Worm (Caenorhabditis elegans) whole organism, L1 larva: ENCODE measurements around the gene ZK616.65.
A peak's percentile ranks its signal among the peaks of the same experiment; 100 is the strongest.

Experiments used
- F16B12.6 ChIP-seq: fragments of 150-350 bp; optimal IDR thresholded peaks from 2 replicates; lab custom pipeline; 2014; ENCODE audit warnings: missing biosample characterization, missing genetic modification characterization
- aly-2 ChIP-seq: fragments of 150-350 bp; optimal IDR thresholded peaks from 2 replicates; lab custom pipeline; 2014; ENCODE audit warnings: missing biosample characterization, missing genetic modification characterization
- ama-1 ChIP-seq: fragments of 150-350 bp; optimal IDR thresholded peaks from 2 replicates; lab custom pipeline; 2014
- ceh-8 ChIP-seq: fragments of 200-800 bp; sonication (Bioruptor generic); optimal IDR thresholded peaks from 2 replicates; lab custom pipeline; 2018; ENCODE audit warnings: mild to moderate bottlenecking, missing genetic modification characterization, moderate library complexity, missing compliant biosample characterization
- ceh-82 ChIP-seq, 3 experiments: fragments of 150-350 bp in 1 of 3; sonication (generic microtip) in 2 of 3; optimal IDR thresholded peaks; 2 replicates each; lab custom pipeline; 2014 to 2017; ENCODE audit warnings: missing biosample characterization in 3 of 3, missing genetic modification characterization in 3 of 3
- ceh-88 ChIP-seq: fragments of 200-800 bp; sonication (Bioruptor generic); IDR thresholded peaks from 2 replicates; pipeline ENCODE4 v1.3.6; 2022; ENCODE audit warnings: missing genetic modification characterization, missing compliant biosample characterization
- ceh-90 ChIP-seq: sonication (generic microtip); optimal IDR thresholded peaks from 2 replicates; lab custom pipeline; 2016; ENCODE audit warnings: missing genetic modification characterization, missing compliant biosample characterization
- ces-1 ChIP-seq: fragments of 150-350 bp; optimal IDR thresholded peaks from 2 replicates; lab custom pipeline; 2014; ENCODE audit warnings: missing biosample characterization, missing genetic modification reagents, missing genetic modification characterization
- efl-1 ChIP-seq, 4 experiments: fragments of 150-350 bp; optimal IDR thresholded peaks in 3 of 4; peaks in 1 of 4; 1 replicate in 1 of 4; 2 replicates in 3 of 4; lab custom pipeline; 2014; ENCODE audit warnings: missing biosample characterization in 2 of 4, missing genetic modification characterization in 2 of 4, missing genetic modification reagents in 2 of 4
- efl-3 ChIP-seq: fragments of 200-800 bp; sonication (Bioruptor generic); optimal IDR thresholded peaks from 2 replicates; lab custom pipeline; 2018; ENCODE audit warnings: mild to moderate bottlenecking, missing genetic modification characterization, missing compliant biosample characterization
- egl-27 ChIP-seq, 2 experiments: fragments of 150-350 bp in 1 of 2; sonication (generic microtip); optimal IDR thresholded peaks; 3 replicates each; lab custom pipeline; 2017 to 2018; ENCODE audit warnings: missing biosample characterization in 2 of 2, missing genetic modification characterization in 2 of 2, missing genetic modification reagents in 2 of 2
- elt-2 ChIP-seq: sonication (generic microtip); optimal IDR thresholded peaks from 2 replicates; lab custom pipeline; 2016; ENCODE audit warnings: missing genetic modification characterization, mild to moderate bottlenecking, inconsistent platforms, missing compliant biosample characterization, missing genetic modification reagents
- ets-5 ChIP-seq: fragments of 200-800 bp; sonication (Bioruptor generic); IDR thresholded peaks from 2 replicates; pipeline ENCODE4 v1.3.6; 2022; ENCODE audit warnings: missing genetic modification characterization, missing compliant biosample characterization
- fkh-4 ChIP-seq: sonication (generic microtip); optimal IDR thresholded peaks from 2 replicates; lab custom pipeline; 2016; ENCODE audit warnings: missing compliant biosample characterization, missing genetic modification characterization, borderline replicate concordance
- fkh-8 ChIP-seq: sonication (generic microtip); optimal IDR thresholded peaks from 2 replicates; lab custom pipeline; 2016; ENCODE audit warnings: mild to moderate bottlenecking, missing genetic modification characterization, missing compliant biosample characterization
- fos-1 ChIP-seq: fragments of 150-350 bp; optimal IDR thresholded peaks from 2 replicates; lab custom pipeline; 2014; ENCODE audit warnings: missing biosample characterization, missing genetic modification characterization
- hlh-17 ChIP-seq: fragments of 200-800 bp; sonication (Bioruptor generic); optimal IDR thresholded peaks from 2 replicates; lab custom pipeline; 2018; ENCODE audit warnings: missing genetic modification characterization, mild to moderate bottlenecking, missing compliant biosample characterization, moderate library complexity, borderline replicate concordance
- lin-15B ChIP-seq: fragments of 150-350 bp; sonication (generic microtip); optimal IDR thresholded peaks from 3 replicates; lab custom pipeline; 2014; ENCODE audit warnings: missing biosample characterization, missing genetic modification characterization
- lin-35 ChIP-seq, 2 experiments: fragments of 150-350 bp; optimal IDR thresholded peaks; 2 replicates each; lab custom pipeline; 2014; ENCODE audit warnings: missing biosample characterization in 2 of 2, missing genetic modification characterization in 2 of 2, missing genetic modification reagents in 2 of 2
- lin-39 ChIP-seq: fragments of 150-350 bp; optimal IDR thresholded peaks from 2 replicates; lab custom pipeline; 2014; ENCODE audit warnings: missing biosample characterization, missing genetic modification reagents, missing genetic modification characterization
- mdl-1 ChIP-seq, 2 experiments: fragments of 150-350 bp; optimal IDR thresholded peaks; 2 replicates each; lab custom pipeline; 2014 to 2017; ENCODE audit warnings: missing biosample characterization in 2 of 2, missing genetic modification characterization in 2 of 2, inconsistent platforms in 1 of 2
- mef-2 ChIP-seq: fragments of 150-350 bp; optimal IDR thresholded peaks from 2 replicates; lab custom pipeline; 2014; ENCODE audit warnings: missing biosample characterization, missing genetic modification characterization
- mep-1 ChIP-seq: fragments of 150-350 bp; optimal IDR thresholded peaks from 2 replicates; lab custom pipeline; 2014; ENCODE audit warnings: missing biosample characterization, missing genetic modification characterization
- nhr-19 ChIP-seq: fragments of 200-800 bp; sonication (Bioruptor generic); conservative IDR thresholded peaks from 2 replicates; pipeline ENCODE4 v1.3.6; 2022; ENCODE audit warnings: missing genetic modification characterization, missing compliant biosample characterization
- nhr-237 ChIP-seq: fragments of 150-350 bp; optimal IDR thresholded peaks from 2 replicates; lab custom pipeline; 2014; ENCODE audit warnings: missing biosample characterization, missing genetic modification characterization
- nhr-47 ChIP-seq: sonication (generic microtip); optimal IDR thresholded peaks from 2 replicates; lab custom pipeline; 2016; ENCODE audit warnings: mild to moderate bottlenecking, missing genetic modification characterization, moderate library complexity, missing compliant biosample characterization
- nhr-71 ChIP-seq: sonication (generic microtip); optimal IDR thresholded peaks from 2 replicates; lab custom pipeline; 2016; ENCODE audit warnings: mild to moderate bottlenecking, missing genetic modification characterization, moderate library complexity, missing compliant biosample characterization
- nhr-84 ChIP-seq: sonication (generic microtip); optimal IDR thresholded peaks from 2 replicates; lab custom pipeline; 2017; ENCODE audit warnings: missing biosample characterization, missing genetic modification characterization
- pag-3 ChIP-seq: sonication (generic microtip); optimal IDR thresholded peaks from 2 replicates; lab custom pipeline; 2017; ENCODE audit warnings: missing genetic modification characterization, mild to moderate bottlenecking, missing compliant biosample characterization, antibody characterized with exemption, borderline replicate concordance; ENCODE audit not compliant: insufficient read depth
- pax-3 ChIP-seq: fragments of 200-800 bp; sonication (Bioruptor generic); optimal IDR thresholded peaks from 2 replicates; lab custom pipeline; 2018; ENCODE audit warnings: mild to moderate bottlenecking, missing genetic modification characterization, moderate library complexity, missing compliant biosample characterization
- skn-1 ChIP-seq: fragments of 150-350 bp; optimal IDR thresholded peaks from 2 replicates; lab custom pipeline; 2014; ENCODE audit warnings: missing biosample characterization, missing genetic modification characterization
- snpc-4 ChIP-seq: fragments of 150-350 bp; optimal IDR thresholded peaks from 2 replicates; lab custom pipeline; 2014; ENCODE audit warnings: missing biosample characterization, missing genetic modification characterization
- sptf-1 ChIP-seq: fragments of 150-350 bp; optimal IDR thresholded peaks from 2 replicates; lab custom pipeline; 2014; ENCODE audit warnings: missing biosample characterization, missing genetic modification characterization
- sup-37 ChIP-seq: fragments of 200-800 bp; sonication (Bioruptor generic); optimal IDR thresholded peaks from 2 replicates; lab custom pipeline; 2018; ENCODE audit warnings: mild to moderate bottlenecking, missing genetic modification characterization, missing compliant biosample characterization
- unc-130 ChIP-seq: fragments of 150-350 bp; optimal IDR thresholded peaks from 2 replicates; lab custom pipeline; 2017; ENCODE audit warnings: missing biosample characterization, missing genetic modification characterization, inconsistent platforms
- unc-30 ChIP-seq: sonication (generic microtip); optimal IDR thresholded peaks from 2 replicates; lab custom pipeline; 2017; ENCODE audit warnings: missing biosample characterization, missing genetic modification characterization
- unc-62 ChIP-seq: fragments of 150-350 bp; optimal IDR thresholded peaks from 2 replicates; lab custom pipeline; 2014; ENCODE audit warnings: missing biosample characterization, missing genetic modification reagents, missing genetic modification characterization
- unc-98 ChIP-seq: fragments of 200-800 bp; sonication (Bioruptor generic); IDR thresholded peaks from 2 replicates; pipeline ENCODE4 v1.3.6; 2022; ENCODE audit warnings: missing genetic modification characterization, missing compliant biosample characterization

Gene ZK616.65

ce11 chrIV:5385020-5385419, 26.0 kb downstream of the ZK616.65 start, which contains the start of gene F41H10.12:
Gene F41H10.12, plus strand, starts transcription at chrIV:5385320.
- TF ChIP-seq fos-1 (no peak), nhr-19 (GFP tag; lab: Robert Waterston, UW) (no peak), unc-62 (GFP tag; lab: Kevin White, UChicago) (no peak), F16B12.6 (tag; lab: Kevin White, UChicago) (no peak), pax-3 (tag; lab: Kevin White, UChicago) (no peak), ets-5 (GFP tag; lab: Robert Waterston, UW) (no peak), elt-2 (tag; lab: Kevin White, UChicago) (no peak), mef-2 (tag; lab: Kevin White, UChicago) (no peak), ces-1 (no peak), unc-30 (no peak), lin-39 (tag; lab: Kevin White, UChicago) (no peak), lin-15B (no peak), sup-37 (GFP tag; lab: Kevin White, UChicago) (no peak), pag-3 (tag; lab: Kevin White, UChicago) (no peak)

ce11 chrIV:5382609-5383008, 28.4 kb downstream of the ZK616.65 start, which contains the start of gene F41H10.1:
Gene F41H10.1, plus strand, starts transcription at chrIV:5382909.
- no peak for TF ChIP-seq efl-3

ce11 chrIV:5381334-5381733, 29.7 kb downstream of the ZK616.65 start, which contains the start of gene F41H10.2:
Gene F41H10.2, plus strand, starts transcription at chrIV:5381634.
- TF ChIP-seq nhr-237 (no peak), snpc-4 (no peak), efl-1 (optimal IDR thresholded peaks at IDR 0.05; lab: Kevin White, UChicago) (no peak), efl-1 (GFP tag; optimal IDR thresholded peaks at IDR 0.05 in 1 of 2; lab: Kevin White, UChicago) (peak in 1 of 2 experiments; percentile 82), sptf-1 (no peak), ama-1 (no peak), mdl-1 (tag; optimal IDR thresholded peaks at IDR 0.05; lab: Kevin White, UChicago) (no peak)

DNA sequence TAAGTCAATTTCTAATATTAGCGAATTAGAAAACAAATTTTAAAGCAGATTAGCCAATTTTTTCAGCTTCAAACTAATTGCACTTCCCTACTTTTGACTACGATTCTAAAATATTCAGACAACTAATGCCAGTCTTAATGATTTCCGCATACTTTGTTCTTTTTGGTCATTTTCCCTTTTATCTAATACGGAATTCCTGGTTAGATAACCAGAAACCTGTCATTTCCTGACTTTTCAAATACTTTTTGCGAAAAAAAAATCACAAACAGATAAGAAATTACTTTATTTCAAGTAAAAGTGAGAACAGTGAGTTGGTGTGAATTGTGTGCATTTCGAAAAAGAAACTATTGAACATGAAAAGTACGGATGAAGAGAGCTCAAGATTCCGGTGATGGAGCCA, 30.9 kb downstream of the ZK616.65 start:
- no peak for TF ChIP-seq mep-1
- no peak for TF ChIP-seq hlh-17 (GFP tag; lab: Kevin White, UChicago)
- TF ChIP-seq ceh-82 (tag; optimal IDR thresholded peaks at IDR 0.05; lab: Kevin White, UChicago), result no peak
- TF ChIP-seq unc-130 (tag; lab: Kevin White, UChicago), result no peak
- TF ChIP-seq fkh-4 (tag; lab: Kevin White, UChicago), result no peak
- peak; percentile 61 for TF ChIP-seq elt-2 (tag; lab: Kevin White, UChicago)
- TF ChIP-seq, all 84 proteins: peak for 1

DNA sequence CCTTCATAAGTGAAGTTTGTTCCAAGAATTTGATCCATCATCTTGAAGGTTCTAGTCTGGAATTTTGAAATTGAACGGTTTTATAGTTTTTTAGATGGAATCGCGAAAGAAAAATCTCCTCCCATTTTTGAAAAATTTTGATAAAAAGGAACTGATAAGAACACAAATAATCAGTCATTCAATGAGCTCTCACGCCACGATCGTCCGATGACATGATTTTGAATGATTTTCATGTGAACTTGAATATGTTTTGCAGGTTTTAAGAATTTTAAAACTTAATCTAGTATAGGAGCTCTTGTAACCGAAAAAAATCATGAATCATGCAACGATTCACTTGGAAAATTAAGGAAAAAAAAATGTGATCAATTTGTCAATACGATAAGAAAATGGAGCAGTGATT, 34.0 kb downstream of the ZK616.65 start, which contains the start of gene elo-5:
elo-5 (minus strand) TSS at position 56 of the 400 bp plus-strand sequence.
- no peak for TF ChIP-seq ceh-82 (tag; optimal IDR thresholded peaks at IDR 0.05; lab: Kevin White, UChicago)
- TF ChIP-seq elt-2 (tag; lab: Kevin White, UChicago), result peak; percentile 55

DNA sequence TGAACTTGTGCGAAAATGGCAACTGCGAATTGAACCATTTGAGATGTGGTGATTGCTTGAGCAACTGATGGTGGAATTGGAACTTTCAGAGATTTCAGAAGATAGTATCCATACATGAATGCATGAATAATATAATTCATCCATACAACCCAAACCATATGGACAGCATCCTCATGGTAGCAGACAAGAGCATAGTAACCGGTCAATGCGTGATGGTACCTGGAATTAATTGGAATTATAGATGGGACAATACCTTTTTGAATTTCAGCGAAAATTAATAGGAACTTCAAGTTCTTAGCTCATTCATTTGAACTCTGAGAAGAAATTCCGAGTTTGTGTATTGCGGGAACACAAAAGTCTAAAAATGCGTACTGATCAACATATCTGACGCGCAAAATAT, 36.1 kb downstream of the ZK616.65 start:
- TF ChIP-seq fkh-8, result no peak
- no peak for TF ChIP-seq nhr-71 (tag; lab: Kevin White, UChicago)
- TF ChIP-seq ceh-90 (tag; lab: Kevin White, UChicago), result no peak
- no peak for TF ChIP-seq nhr-47 (tag; lab: Kevin White, UChicago)
- no peak for TF ChIP-seq ceh-88 (GFP tag; lab: Robert Waterston, UW)
- no peak for TF ChIP-seq unc-62 (GFP tag; lab: Kevin White, UChicago)
- TF ChIP-seq mef-2 (tag; lab: Kevin White, UChicago), result no peak
- no peak for TF ChIP-seq aly-2
- no peak for TF ChIP-seq fkh-4 (tag; lab: Kevin White, UChicago)
- TF ChIP-seq F16B12.6 (tag; lab: Kevin White, UChicago), result no peak
- TF ChIP-seq ceh-8 (GFP tag; lab: Kevin White, UChicago), result no peak
- no peak for TF ChIP-seq lin-35 (GFP tag; optimal IDR thresholded peaks at IDR 0.05; lab: Kevin White, UChicago)
- TF ChIP-seq unc-98 (GFP tag; lab: Robert Waterston, UW), result no peak
- no peak for TF ChIP-seq elt-2 (tag; lab: Kevin White, UChicago)
- no peak for TF ChIP-seq unc-30
- TF ChIP-seq skn-1 (tag; lab: Kevin White, UChicago), result no peak
- no peak for TF ChIP-seq nhr-84 (tag; lab: Kevin White, UChicago)
- TF ChIP-seq egl-27 (tag; optimal IDR thresholded peaks at IDR 0.05; lab: Kevin White, UChicago), result no peak
